Fruit fly (Drosophila melanogaster) whole organism, prepupa: ENCODE data around the gene CG4733.

ENCODE experiments used
- Blimp-1 ChIP-seq: fragments of 200-800 bp; sonication (Bioruptor generic); optimal IDR thresholded peaks from 3 replicates; lab custom pipeline; 2017; ENCODE audit warnings: missing biosample characterization, missing genetic modification characterization, mild to moderate bottlenecking, moderate library complexity, missing genetic modification reagents
- CG10631 ChIP-seq: fragments of 200-800 bp; sonication (Bioruptor generic); optimal IDR thresholded peaks from 2 replicates; lab custom pipeline; 2016; ENCODE audit warnings: missing biosample characterization, missing genetic modification characterization
- CG11294 ChIP-seq: fragments of 200-800 bp; sonication (Bioruptor generic); IDR thresholded peaks from 2 replicates; pipeline ENCODE4 v1.3.6; 2022; ENCODE audit warnings: missing biosample characterization, missing genetic modification characterization
- CG11762 ChIP-seq: fragments of 200-800 bp; sonication (Bioruptor generic); optimal IDR thresholded peaks from 3 replicates; lab custom pipeline; 2016; ENCODE audit warnings: missing biosample characterization, missing genetic modification characterization; ENCODE audit not compliant: insufficient read depth
- CG11902 ChIP-seq: fragments of 200-800 bp; sonication (Bioruptor generic); optimal IDR thresholded peaks from 3 replicates; lab custom pipeline; 2016; ENCODE audit warnings: missing biosample characterization, missing genetic modification characterization
- CG15336 ChIP-seq: fragments of 200-800 bp; sonication (Bioruptor generic); IDR thresholded peaks from 2 replicates; pipeline ENCODE4 v1.3.6; 2022; ENCODE audit warnings: missing biosample characterization, missing genetic modification characterization
- CG16779 ChIP-seq: fragments of 200-800 bp; sonication (Bioruptor generic); optimal IDR thresholded peaks from 3 replicates; lab custom pipeline; 2017; ENCODE audit warnings: missing biosample characterization, mild to moderate bottlenecking, missing genetic modification characterization
- CG3032 ChIP-seq: fragments of 200-800 bp; optimal IDR thresholded peaks from 2 replicates; lab custom pipeline; 2019; ENCODE audit warnings: missing biosample characterization, mild to moderate bottlenecking, missing genetic modification characterization, moderate library complexity
- CG31627 ChIP-seq: fragments of 200-800 bp; sonication (Bioruptor generic); optimal IDR thresholded peaks from 3 replicates; lab custom pipeline; 2016; ENCODE audit warnings: missing biosample characterization, missing genetic modification characterization
- CG32006 ChIP-seq: fragments of 200-800 bp; sonication (Bioruptor generic); optimal IDR thresholded peaks from 3 replicates; lab custom pipeline; 2017; ENCODE audit warnings: missing biosample characterization, mild to moderate bottlenecking, missing genetic modification characterization
- CG34406 ChIP-seq: fragments of 200-800 bp; sonication (Bioruptor generic); optimal IDR thresholded peaks from 3 replicates; lab custom pipeline; 2016; ENCODE audit warnings: missing biosample characterization, missing genetic modification characterization
- CG3919 ChIP-seq: fragments of 200-800 bp; sonication (Bioruptor generic); optimal IDR thresholded peaks from 3 replicates; lab custom pipeline; 2016; ENCODE audit warnings: missing biosample characterization, missing genetic modification characterization
- CG4318 ChIP-seq: fragments of 200-800 bp; sonication (Bioruptor generic); optimal IDR thresholded peaks from 3 replicates; lab custom pipeline; 2017; ENCODE audit warnings: missing biosample characterization, mild to moderate bottlenecking, missing genetic modification characterization
- CG6276 ChIP-seq: fragments of 200-800 bp; sonication (Bioruptor generic); optimal IDR thresholded peaks from 2 replicates; lab custom pipeline; 2017; ENCODE audit warnings: missing biosample characterization, mild to moderate bottlenecking, missing genetic modification characterization
- CG6792 ChIP-seq: fragments of 200-800 bp; sonication (Bioruptor generic); optimal IDR thresholded peaks from 3 replicates; lab custom pipeline; 2016; ENCODE audit warnings: missing biosample characterization, missing genetic modification characterization
- CG6808 ChIP-seq: fragments of 200-800 bp; sonication (Bioruptor generic); optimal IDR thresholded peaks from 3 replicates; lab custom pipeline; 2017; ENCODE audit warnings: missing biosample characterization, missing genetic modification characterization, mild to moderate bottlenecking, moderate library complexity, missing genetic modification reagents
- CG7368 ChIP-seq: fragments of 200-800 bp; sonication (Bioruptor generic); optimal IDR thresholded peaks from 3 replicates; lab custom pipeline; 2016; ENCODE audit warnings: missing biosample characterization, missing genetic modification characterization
- CG8119 ChIP-seq: fragments of 200-800 bp; sonication (Bioruptor generic); IDR thresholded peaks from 3 replicates; pipeline ENCODE4 v1.3.6; 2022; ENCODE audit warnings: missing biosample characterization, missing genetic modification characterization
- CG8632 ChIP-seq: fragments of 200-800 bp; sonication (Bioruptor generic); optimal IDR thresholded peaks from 3 replicates; lab custom pipeline; 2016; ENCODE audit warnings: missing biosample characterization, missing genetic modification characterization
- CG9139 ChIP-seq: fragments of 200-800 bp; sonication (Bioruptor generic); optimal IDR thresholded peaks from 3 replicates; lab custom pipeline; 2017; ENCODE audit warnings: missing biosample characterization, mild to moderate bottlenecking, missing genetic modification characterization
- Eip75B ChIP-seq: fragments of 200-800 bp; sonication (Bioruptor generic); optimal IDR thresholded peaks from 3 replicates; lab custom pipeline; 2016; ENCODE audit warnings: missing biosample characterization, missing genetic modification characterization
- Eip78C ChIP-seq: fragments of 200-800 bp; sonication (Bioruptor generic); peaks from one replicate; lab custom pipeline; 2016; ENCODE audit warnings: missing biosample characterization, missing genetic modification characterization
- Eip93F ChIP-seq: fragments of 200-800 bp; sonication (Bioruptor generic); optimal IDR thresholded peaks from 2 replicates; lab custom pipeline; 2016; ENCODE audit warnings: missing biosample characterization, mild to moderate bottlenecking, missing genetic modification characterization
- Ets21C ChIP-seq: fragments of 200-800 bp; sonication (Bioruptor generic); optimal IDR thresholded peaks from 3 replicates; lab custom pipeline; 2016; ENCODE audit warnings: missing biosample characterization, missing genetic modification characterization
- Ets96B ChIP-seq: fragments of 200-800 bp; optimal IDR thresholded peaks from 2 replicates; lab custom pipeline; 2019; ENCODE audit warnings: missing biosample characterization, mild to moderate bottlenecking, missing genetic modification characterization, moderate library complexity
- Smox ChIP-seq: fragments of 200-800 bp; sonication (Bioruptor generic); optimal IDR thresholded peaks from 3 replicates; lab custom pipeline; 2016; ENCODE audit warnings: missing biosample characterization, missing genetic modification characterization
- Sox102F ChIP-seq: fragments of 200-800 bp; sonication (Bioruptor generic); optimal IDR thresholded peaks from 2 replicates; lab custom pipeline; 2016; ENCODE audit warnings: missing biosample characterization, mild to moderate bottlenecking, missing genetic modification characterization
- Sox15 ChIP-seq: fragments of 200-800 bp; sonication (Bioruptor generic); optimal IDR thresholded peaks from 3 replicates; lab custom pipeline; 2016; ENCODE audit warnings: missing biosample characterization, missing genetic modification characterization
- achi ChIP-seq: fragments of 200-800 bp; sonication (Bioruptor generic); optimal IDR thresholded peaks from 3 replicates; lab custom pipeline; 2016; ENCODE audit warnings: missing biosample characterization, missing genetic modification characterization
- acj6 ChIP-seq: fragments of 200-800 bp; sonication (Bioruptor generic); optimal IDR thresholded peaks from 3 replicates; lab custom pipeline; 2016; ENCODE audit warnings: missing biosample characterization, missing genetic modification characterization
- dac ChIP-seq: fragments of 200-800 bp; sonication (Bioruptor generic); optimal IDR thresholded peaks from 2 replicates; lab custom pipeline; 2017; ENCODE audit warnings: missing biosample characterization, mild to moderate bottlenecking, missing genetic modification characterization
- eg ChIP-seq: fragments of 200-800 bp; sonication (Bioruptor generic); IDR thresholded peaks from 3 replicates; pipeline ENCODE4 v1.3.6; 2022; ENCODE audit warnings: missing biosample characterization, missing genetic modification characterization
- esn ChIP-seq: fragments of 200-800 bp; sonication (Bioruptor generic); optimal IDR thresholded peaks from 2 replicates; lab custom pipeline; 2016; ENCODE audit warnings: missing biosample characterization, mild to moderate bottlenecking, missing genetic modification characterization, moderate library complexity
- fkh ChIP-seq: fragments of 200-800 bp; sonication (Bioruptor generic); optimal IDR thresholded peaks from 3 replicates; lab custom pipeline; 2017; ENCODE audit warnings: missing biosample characterization, mild to moderate bottlenecking, missing genetic modification characterization, moderate library complexity
- lz ChIP-seq: fragments of 200-800 bp; sonication (Bioruptor generic); optimal IDR thresholded peaks from 3 replicates; lab custom pipeline; 2016; ENCODE audit warnings: missing biosample characterization, missing genetic modification characterization
- net ChIP-seq: fragments of 200-800 bp; sonication (Bioruptor generic); optimal IDR thresholded peaks from 3 replicates; lab custom pipeline; 2016; ENCODE audit warnings: missing biosample characterization, missing genetic modification characterization
- pdm3 ChIP-seq: fragments of 200-800 bp; sonication (Bioruptor generic); optimal IDR thresholded peaks from 3 replicates; lab custom pipeline; 2016; ENCODE audit warnings: missing biosample characterization, missing genetic modification characterization
- salr ChIP-seq, 2 experiments: fragments of 200-800 bp; sonication (Bioruptor generic); optimal IDR thresholded peaks; 3 replicates each; lab custom pipeline; 2016 to 2018; ENCODE audit warnings: missing biosample characterization in 2 of 2, missing genetic modification characterization in 2 of 2, mild to moderate bottlenecking in 1 of 2
- svp ChIP-seq: fragments of 200-800 bp; sonication (Bioruptor generic); peaks from one replicate; lab custom pipeline; 2016; ENCODE audit warnings: missing biosample characterization, missing genetic modification characterization
- topi ChIP-seq: fragments of 200-800 bp; sonication (Bioruptor generic); optimal IDR thresholded peaks from 3 replicates; lab custom pipeline; 2016; ENCODE audit warnings: missing biosample characterization, missing genetic modification characterization
- vri ChIP-seq: fragments of 200-800 bp; sonication (Bioruptor generic); optimal IDR thresholded peaks from 3 replicates; lab custom pipeline; 2016; ENCODE audit warnings: missing biosample characterization, mild to moderate bottlenecking, missing genetic modification characterization

CG4733 gene

DNA sequence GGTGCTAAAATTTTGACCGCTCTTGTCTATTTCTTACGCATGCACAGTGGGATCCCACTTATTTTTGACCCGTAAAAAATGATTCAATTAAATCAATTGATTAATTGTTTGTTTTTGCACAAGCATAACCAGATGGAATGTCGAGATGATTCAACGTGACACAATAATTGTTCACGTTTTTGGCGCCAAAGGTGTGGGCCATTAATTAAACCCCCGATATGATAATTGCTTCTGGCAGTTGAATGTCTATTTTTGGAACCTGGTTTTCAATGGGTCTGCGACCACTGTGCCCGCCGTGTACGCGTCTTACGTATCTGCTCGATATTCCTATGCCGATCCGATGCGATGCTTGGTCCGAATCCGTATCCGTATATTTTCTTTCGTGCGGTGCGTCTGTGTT lies 1.6 kb downstream of the CG4733 start (continued):
- TF ChIP-seq fkh (GFP tag; lab: Kevin White, UChicago) (no peak), Eip93F (GFP tag; lab: Kevin White, UChicago) (no peak), svp (GFP tag; lab: Kevin White, UChicago) (peak; percentile 76), CG11902 (GFP tag; lab: Kevin White, UChicago) (peak; percentile 6), CG6792 (no peak), Smox (GFP tag; lab: Kevin White, UChicago) (no peak), Ets21C (no peak)

dm6 chr3R:19895305-19895704 lies 4.8 kb downstream of the CG4733 start:
- TF ChIP-seq Sox15 (GFP tag; lab: Kevin White, UChicago): no peak
- TF ChIP-seq CG31627 (GFP tag; lab: Kevin White, UChicago): no peak
- no peak for TF ChIP-seq Eip75B (GFP tag; lab: Kevin White, UChicago)
- TF ChIP-seq Ets21C: no peak
- TF ChIP-seq esn (GFP tag; lab: Kevin White, UChicago): no peak
- no peak for TF ChIP-seq CG4318 (GFP tag; lab: Kevin White, UChicago)
- no peak for TF ChIP-seq CG15336
- no peak for TF ChIP-seq dac (GFP tag; lab: Kevin White, UChicago)
- no peak for TF ChIP-seq acj6 (GFP tag; lab: Kevin White, UChicago)
- TF ChIP-seq svp (GFP tag; lab: Kevin White, UChicago): no peak

DNA sequence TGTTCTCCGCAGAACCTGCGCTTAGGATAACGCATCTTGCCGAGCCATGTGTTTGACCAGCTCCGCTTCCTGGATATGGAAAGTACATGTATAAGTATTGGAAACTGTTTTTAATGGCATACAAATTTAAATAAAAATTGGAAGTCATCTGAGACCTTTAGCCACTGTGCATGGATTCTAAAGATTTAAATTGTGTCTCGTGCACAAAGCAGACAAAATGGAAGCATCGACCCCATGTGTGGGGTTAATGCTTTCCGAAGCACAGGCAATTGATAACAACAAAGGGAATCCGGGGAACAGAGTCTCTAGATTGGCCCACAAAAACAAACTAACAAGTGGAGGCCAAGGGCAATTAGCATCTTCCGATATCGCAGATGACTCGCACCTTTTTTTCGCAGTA lies 11.3 kb downstream of the CG4733 start:
- TF ChIP-seq salr (GFP tag; optimal IDR thresholded peaks at IDR 0.05; lab: Kevin White, UChicago) (no peak), svp (GFP tag; lab: Kevin White, UChicago) (peak; percentile 94), eg (no peak)

DNA sequence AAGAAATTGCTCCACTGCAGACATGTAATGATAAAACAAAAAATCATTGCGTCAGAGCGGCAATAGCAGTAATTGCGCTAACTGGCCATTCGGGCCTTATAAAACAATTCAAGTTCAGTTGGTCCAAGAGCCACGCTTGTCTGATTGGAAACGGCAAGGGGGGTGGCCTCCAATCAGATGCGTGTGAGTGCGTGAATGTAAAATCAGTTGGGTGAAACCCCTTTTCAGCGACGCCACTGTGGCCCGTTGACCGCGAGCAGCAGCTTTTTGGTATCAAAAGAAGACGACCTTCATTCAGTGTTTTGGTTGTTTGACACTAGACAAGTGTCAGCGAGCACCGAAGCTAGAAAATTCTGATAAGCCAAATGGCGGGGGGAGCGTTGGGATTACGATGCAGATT lies 11.8 kb downstream of the CG4733 start:
- no peak for TF ChIP-seq CG32006 (GFP tag; lab: Kevin White, UChicago)
- TF ChIP-seq CG3032 (tag; lab: Kevin White, UChicago): no peak
- no peak for TF ChIP-seq Ets96B (tag; lab: Kevin White, UChicago)
- TF ChIP-seq CG34406 (GFP tag; lab: Kevin White, UChicago): no peak
- TF ChIP-seq CG31627 (GFP tag; lab: Kevin White, UChicago): no peak
- no peak for TF ChIP-seq Eip78C (GFP tag; lab: Kevin White, UChicago)
- TF ChIP-seq Eip75B (GFP tag; lab: Kevin White, UChicago): no peak
- TF ChIP-seq acj6 (GFP tag; lab: Kevin White, UChicago): no peak
- no peak for TF ChIP-seq CG4318 (GFP tag; lab: Kevin White, UChicago)
- no peak for TF ChIP-seq esn (GFP tag; lab: Kevin White, UChicago)
- no peak for TF ChIP-seq CG10631
- no peak for TF ChIP-seq CG3919
- TF ChIP-seq pdm3 (GFP tag; lab: Kevin White, UChicago): no peak
- no peak for TF ChIP-seq eg
- no peak for TF ChIP-seq dac (GFP tag; lab: Kevin White, UChicago)
- no peak for TF ChIP-seq CG8119 (GFP tag; lab: Robert Waterston, UW)
- TF ChIP-seq net (GFP tag; lab: Kevin White, UChicago): no peak
- no peak for TF ChIP-seq CG15336
- no peak for TF ChIP-seq CG8632
- no peak for TF ChIP-seq Blimp-1 (GFP tag; lab: Kevin White, UChicago)
- TF ChIP-seq, all 60 proteins: peak for 0

dm6 chr3R:19902926-19903739 lies 12.6 kb downstream of the CG4733 start, which contains the start of gene ClpX:
TSS of gene ClpX (minus strand) at chr3R:19903689.
- TF ChIP-seq CG9139 (GFP tag; lab: Kevin White, UChicago) (no peak), acj6 (GFP tag; lab: Kevin White, UChicago) (no peak), CG6808 (GFP tag; lab: Kevin White, UChicago) (no peak), CG11294 (no peak), CG10631 (no peak), lz (GFP tag; lab: Kevin White, UChicago) (no peak), svp (GFP tag; lab: Kevin White, UChicago) (peak; percentile 82), Eip78C (GFP tag; lab: Kevin White, UChicago) (peak; percentile 73), CG8632 (no peak), Ets21C (no peak), CG6792 (no peak), achi (no peak), vri (GFP tag; lab: Kevin White, UChicago) (peak; percentile 39), eg (no peak), CG3032 (tag; lab: Kevin White, UChicago) (no peak), CG6276 (GFP tag; lab: Kevin White, UChicago) (no peak), CG7368 (GFP tag; lab: Kevin White, UChicago) (no peak), topi (GFP tag; lab: Kevin White, UChicago) (no peak), Eip93F (GFP tag; lab: Kevin White, UChicago) (no peak), Sox102F (no peak), CG11762 (GFP tag; lab: Kevin White, UChicago) (no peak), CG16779 (tag; lab: Kevin White, UChicago) (no peak), salr (GFP tag; optimal IDR thresholded peaks at IDR 0.05; lab: Kevin White, UChicago) (no peak), esn (GFP tag; lab: Kevin White, UChicago) (peak; percentile 0)
